Worm (Caenorhabditis elegans): ENCODE data around the gene C44H9.7.

DNA sequence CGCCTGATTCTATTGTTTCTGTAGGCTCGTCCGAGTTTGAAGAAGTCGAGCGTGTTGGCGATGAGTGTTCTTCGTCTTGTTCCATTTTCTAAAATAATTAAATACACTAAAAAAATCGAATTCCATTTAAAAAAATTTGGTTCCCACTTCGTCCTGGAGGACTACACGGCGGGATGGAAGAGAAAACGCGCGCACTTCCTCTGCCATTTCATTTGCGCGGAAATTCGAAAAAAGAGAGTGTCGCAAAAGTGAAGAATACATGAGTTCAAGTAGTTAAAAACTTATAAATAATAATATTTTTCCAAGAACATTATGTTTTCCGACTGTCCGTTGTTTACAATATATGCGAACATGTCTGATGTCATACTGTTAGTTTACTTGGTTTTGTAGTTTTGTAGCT is 15.3 kb upstream of the C44H9.7 start, which contains the start of gene T07F10.3:
- no peak for TF ChIP-seq ztf-29 (GFP tag; IDR thresholded peaks at IDR 0.05)
- TF ChIP-seq tab-1 (GFP tag; IDR thresholded peaks at IDR 0.05), result no peak
